Worm (Caenorhabditis elegans) whole organism, young adult: Measurements from ENCODE around the gene ZK353.2.

Experiments used
- B0035.1 ChIP-seq: sonication (generic microtip); optimal IDR thresholded peaks from 2 replicates; lab custom pipeline; 2016; ENCODE audit warnings: missing genetic modification characterization, mild to moderate bottlenecking, missing compliant biosample characterization, missing genotype, missing genetic modification reagents
- C17E4.6 ChIP-seq: fragments of 200-800 bp; sonication (Bioruptor generic); IDR thresholded peaks from 2 replicates; pipeline ENCODE4 v1.3.6; 2022; ENCODE audit warnings: missing genetic modification reagents, missing genetic modification characterization, missing compliant biosample characterization
- D2030.7 ChIP-seq: fragments of 200-800 bp; sonication (Bioruptor generic); IDR thresholded peaks from 2 replicates; pipeline ENCODE4 v1.3.6; 2022; ENCODE audit warnings: missing genetic modification reagents, missing genetic modification characterization, missing compliant biosample characterization
- F23B12.7 ChIP-seq: sonication (generic microtip); optimal IDR thresholded peaks from 2 replicates; lab custom pipeline; 2017; ENCODE audit warnings: missing genetic modification characterization, mild to moderate bottlenecking, missing compliant biosample characterization, antibody characterized with exemption, moderate library complexity; ENCODE audit not compliant: insufficient read depth
- F33H1.4 ChIP-seq: fragments of 200-800 bp; sonication (Bioruptor generic); IDR thresholded peaks from 2 replicates; pipeline ENCODE4 v1.3.6; 2022; ENCODE audit warnings: missing genetic modification reagents, missing genetic modification characterization, missing compliant biosample characterization
- F37B4.10 ChIP-seq: fragments of 200-800 bp; sonication (Bioruptor generic); IDR thresholded peaks from 2 replicates; pipeline ENCODE4 v1.3.6; 2022; ENCODE audit warnings: missing genetic modification characterization, missing compliant biosample characterization
- F39B2.1 ChIP-seq: fragments of 200-800 bp; sonication (Bioruptor generic); IDR thresholded peaks from 2 replicates; pipeline ENCODE4 v1.3.6; 2022; ENCODE audit warnings: missing genetic modification reagents, missing genetic modification characterization, missing compliant biosample characterization
- F49E8.2 ChIP-seq: sonication (generic microtip); optimal IDR thresholded peaks from 3 replicates; lab custom pipeline; 2017; ENCODE audit warnings: missing genetic modification characterization, mild to moderate bottlenecking, missing compliant biosample characterization, antibody characterized with exemption, moderate library complexity; ENCODE audit not compliant: insufficient read depth
- F52B5.7 ChIP-seq: sonication (generic microtip); optimal IDR thresholded peaks from 2 replicates; lab custom pipeline; 2016; ENCODE audit warnings: mild to moderate bottlenecking, missing genetic modification characterization, missing compliant biosample characterization
- F55B11.4 ChIP-seq: sonication (generic microtip); optimal IDR thresholded peaks from 2 replicates; lab custom pipeline; 2016; ENCODE audit warnings: missing compliant biosample characterization, missing genetic modification characterization, borderline replicate concordance; ENCODE audit not compliant: insufficient read depth
- F57A8.1 ChIP-seq: fragments of 200-800 bp; sonication (Bioruptor generic); optimal IDR thresholded peaks from 2 replicates; lab custom pipeline; 2018; ENCODE audit warnings: mild to moderate bottlenecking, missing genetic modification characterization, moderate library complexity, missing compliant biosample characterization
- F57C9.4 ChIP-seq: sonication (generic microtip); optimal IDR thresholded peaks from 2 replicates; lab custom pipeline; 2017; ENCODE audit warnings: mild to moderate bottlenecking, missing genetic modification characterization, missing compliant biosample characterization
- Y53F4B.3 ChIP-seq: fragments of 200-800 bp; sonication (Bioruptor generic); IDR thresholded peaks from 2 replicates; pipeline ENCODE4 v1.3.6; 2022; ENCODE audit warnings: missing genetic modification reagents, missing genetic modification characterization, missing compliant biosample characterization
- Y53G8AR.9 ChIP-seq: fragments of 200-800 bp; sonication (Bioruptor generic); conservative IDR thresholded peaks from 2 replicates; pipeline ENCODE4 v1.3.6; 2022; ENCODE audit warnings: missing genetic modification reagents, missing genetic modification characterization, missing compliant biosample characterization
- Y67H2A.10 ChIP-seq: fragments of 200-800 bp; sonication (Bioruptor generic); conservative IDR thresholded peaks from 2 replicates; pipeline ENCODE4 v1.3.6; 2022; ENCODE audit warnings: missing genetic modification reagents, missing genetic modification characterization, missing compliant biosample characterization
- Y95B8A.8 ChIP-seq: fragments of 200-800 bp; sonication (Bioruptor generic); IDR thresholded peaks from 2 replicates; pipeline ENCODE4 v1.3.6; 2022; ENCODE audit warnings: missing genetic modification reagents, missing genetic modification characterization, missing compliant biosample characterization
- ama-1 ChIP-seq, 3 experiments: fragments of 150-350 bp in 1 of 3; sonication (generic microtip) in 2 of 3; optimal IDR thresholded peaks; 2 replicates each; lab custom pipeline; 2014 to 2018; ENCODE audit warnings: missing biosample characterization in 2 of 3, missing genetic modification characterization in 2 of 3, missing genetic modification reagents in 2 of 3
- athp-1 ChIP-seq: sonication (generic microtip); optimal IDR thresholded peaks from 2 replicates; lab custom pipeline; 2017; ENCODE audit warnings: mild to moderate bottlenecking, missing genetic modification characterization, missing compliant biosample characterization
- attf-3 ChIP-seq: fragments of 200-800 bp; sonication (Bioruptor generic); conservative IDR thresholded peaks from 2 replicates; pipeline ENCODE4 v1.3.6; 2022; ENCODE audit warnings: missing genetic modification reagents, missing genetic modification characterization, missing compliant biosample characterization
- bed-2 ChIP-seq: fragments of 200-800 bp; sonication (Bioruptor generic); IDR thresholded peaks from 2 replicates; pipeline ENCODE4 v1.3.6; 2022; ENCODE audit warnings: missing genetic modification reagents, missing genetic modification characterization, missing compliant biosample characterization
- ccch-3 ChIP-seq: fragments of 200-800 bp; sonication (Bioruptor generic); optimal IDR thresholded peaks from 2 replicates; lab custom pipeline; 2018; ENCODE audit warnings: mild to moderate bottlenecking, missing genetic modification characterization, missing compliant biosample characterization
- ceh-100 ChIP-seq: fragments of 200-800 bp; sonication (Bioruptor generic); IDR thresholded peaks from 2 replicates; pipeline ENCODE4 v1.3.6; 2022; ENCODE audit warnings: missing genetic modification reagents, missing genetic modification characterization, missing compliant biosample characterization
- ceh-27 ChIP-seq: fragments of 200-800 bp; sonication (Bioruptor generic); optimal IDR thresholded peaks from 2 replicates; lab custom pipeline; 2018; ENCODE audit warnings: mild to moderate bottlenecking, missing genetic modification characterization, moderate library complexity, missing compliant biosample characterization
- ceh-79 ChIP-seq: sonication (generic microtip); optimal IDR thresholded peaks from 2 replicates; lab custom pipeline; 2017; ENCODE audit warnings: mild to moderate bottlenecking, missing genetic modification characterization, missing compliant biosample characterization
- dox-1 ChIP-seq: fragments of 200-800 bp; sonication (Bioruptor generic); IDR thresholded peaks from 2 replicates; pipeline ENCODE4 v1.3.6; 2022; ENCODE audit warnings: missing genetic modification reagents, missing genetic modification characterization, missing compliant biosample characterization
- dpff-1 ChIP-seq: sonication (generic microtip); optimal IDR thresholded peaks from 2 replicates; lab custom pipeline; 2017; ENCODE audit warnings: mild to moderate bottlenecking, missing genetic modification characterization, missing compliant biosample characterization
- ets-4 ChIP-seq: fragments of 200-800 bp; sonication (Bioruptor generic); optimal IDR thresholded peaks from 2 replicates; lab custom pipeline; 2018; ENCODE audit warnings: mild to moderate bottlenecking, missing genetic modification characterization, missing compliant biosample characterization
- fkh-3 ChIP-seq: sonication (generic microtip); optimal IDR thresholded peaks from 2 replicates; lab custom pipeline; 2016; ENCODE audit warnings: mild to moderate bottlenecking, missing genetic modification characterization, missing compliant biosample characterization
- hmg-1.2 ChIP-seq: fragments of 200-800 bp; sonication (Bioruptor generic); IDR thresholded peaks from 2 replicates; pipeline ENCODE4 v1.3.6; 2022; ENCODE audit warnings: missing genetic modification reagents, missing genetic modification characterization, missing compliant biosample characterization
- lin-40 ChIP-seq: sonication (generic microtip); optimal IDR thresholded peaks from 2 replicates; lab custom pipeline; 2016; ENCODE audit warnings: missing genetic modification characterization, mild to moderate bottlenecking, missing compliant biosample characterization, missing genotype, missing genetic modification reagents
- lir-1 ChIP-seq: fragments of 200-800 bp; sonication (Bioruptor generic); conservative IDR thresholded peaks from 2 replicates; pipeline ENCODE4 v1.3.6; 2022; ENCODE audit warnings: missing genetic modification reagents, missing genetic modification characterization, missing compliant biosample characterization
- lsl-1 ChIP-seq: fragments of 200-800 bp; sonication (Bioruptor generic); optimal IDR thresholded peaks from 2 replicates; lab custom pipeline; 2018; ENCODE audit warnings: mild to moderate bottlenecking, missing genetic modification characterization, moderate library complexity, missing compliant biosample characterization
- lsy-27 ChIP-seq: sonication (generic microtip); optimal IDR thresholded peaks from 2 replicates; lab custom pipeline; 2017; ENCODE audit warnings: missing genetic modification characterization, mild to moderate bottlenecking, missing compliant biosample characterization, antibody characterized with exemption, missing genotype, borderline replicate concordance; ENCODE audit not compliant: insufficient read depth
- madf-6 ChIP-seq: fragments of 200-800 bp; sonication (Bioruptor generic); IDR thresholded peaks from 2 replicates; pipeline ENCODE4 v1.3.6; 2022; ENCODE audit warnings: missing genetic modification reagents, missing genetic modification characterization, missing compliant biosample characterization
- madf-8 ChIP-seq: fragments of 200-800 bp; sonication (Bioruptor generic); conservative IDR thresholded peaks from 2 replicates; pipeline ENCODE4 v1.3.6; 2022; ENCODE audit warnings: missing genetic modification reagents, missing genetic modification characterization, missing compliant biosample characterization
- mel-28 ChIP-seq: sonication (generic microtip); optimal IDR thresholded peaks from 2 replicates; lab custom pipeline; 2016; ENCODE audit warnings: borderline replicate concordance, mild to moderate bottlenecking, missing genetic modification characterization, missing compliant biosample characterization
- mes-4 ChIP-seq: sonication (generic microtip); optimal IDR thresholded peaks from 2 replicates; lab custom pipeline; 2016; ENCODE audit warnings: missing genotype, missing genetic modification characterization, missing compliant biosample characterization
- nfya-1 ChIP-seq: sonication (generic microtip); optimal IDR thresholded peaks from 2 replicates; lab custom pipeline; 2017; ENCODE audit warnings: antibody characterized with exemption, missing compliant biosample characterization, missing genetic modification characterization, borderline replicate concordance; ENCODE audit not compliant: insufficient read depth
- nhr-179 ChIP-seq: sonication (generic microtip); optimal IDR thresholded peaks from 2 replicates; lab custom pipeline; 2016; ENCODE audit warnings: mild to moderate bottlenecking, missing genetic modification characterization, missing compliant biosample characterization
- nhr-27 ChIP-seq: fragments of 200-800 bp; sonication (Bioruptor generic); optimal IDR thresholded peaks from 2 replicates; lab custom pipeline; 2018; ENCODE audit warnings: mild to moderate bottlenecking, missing genetic modification characterization, moderate library complexity, missing compliant biosample characterization
- pbrm-1 ChIP-seq: fragments of 200-800 bp; sonication (Bioruptor generic); IDR thresholded peaks from 2 replicates; pipeline ENCODE4 v1.3.6; 2022; ENCODE audit warnings: missing genetic modification reagents, missing genetic modification characterization, missing compliant biosample characterization
- rcor-1 ChIP-seq: fragments of 200-800 bp; sonication (Bioruptor generic); IDR thresholded peaks from 2 replicates; pipeline ENCODE4 v1.3.6; 2022; ENCODE audit warnings: missing genetic modification reagents, missing genetic modification characterization, missing compliant biosample characterization
- sdz-38 ChIP-seq: sonication (generic microtip); optimal IDR thresholded peaks from 2 replicates; lab custom pipeline; 2016; ENCODE audit warnings: missing genotype, missing genetic modification characterization, missing compliant biosample characterization
- snpc-1.1 ChIP-seq: sonication (generic microtip); optimal IDR thresholded peaks from 2 replicates; lab custom pipeline; 2017; ENCODE audit warnings: missing genetic modification characterization, mild to moderate bottlenecking, missing compliant biosample characterization, antibody characterized with exemption, moderate library complexity, missing genotype, missing genetic modification reagents; ENCODE audit not compliant: insufficient read depth
- snpc-4 ChIP-seq, 5 experiments: fragments of 150-350 bp in 1 of 5; sonication (generic microtip) in 4 of 5; optimal IDR thresholded peaks; 2 replicates each; lab custom pipeline; 2014 to 2018; ENCODE audit warnings: missing genetic modification characterization in 5 of 5, missing biosample characterization in 3 of 5, antibody characterized with exemption in 2 of 5, mild to moderate bottlenecking in 2 of 5, missing compliant biosample characterization in 2 of 5, missing genotype in 2 of 5, moderate library complexity in 2 of 5, missing genetic modification reagents in 1 of 5
- xnd-1 ChIP-seq: sonication (generic microtip); optimal IDR thresholded peaks from 2 replicates; lab custom pipeline; 2016; ENCODE audit warnings: missing genotype, missing genetic modification reagents, missing genetic modification characterization, missing compliant biosample characterization
- ztf-22 ChIP-seq: fragments of 200-800 bp; sonication (Bioruptor generic); optimal IDR thresholded peaks from 2 replicates; lab custom pipeline; 2018; ENCODE audit warnings: mild to moderate bottlenecking, missing genetic modification characterization, moderate library complexity, missing compliant biosample characterization

ZK353.2 gene

ce11 chrIII:8429035-8429434 lies 30.5 kb downstream of the ZK353.2 start, which contains the start of gene ZK1236.1:
ZK1236.1 (plus strand) TSS chrIII:8429297.
- TF ChIP-seq Y53F4B.3 (GFP tag; lab: Robert Waterston, UW), result no peak
- TF ChIP-seq ccch-3 (GFP tag; lab: Kevin White, UChicago), result no peak
- TF ChIP-seq F39B2.1 (GFP tag; lab: Robert Waterston, UW), result no peak
- no peak for TF ChIP-seq mes-4 (tag; lab: Kevin White, UChicago)
- no peak for TF ChIP-seq F37B4.10 (GFP tag; lab: Robert Waterston, UW)
- no peak for TF ChIP-seq ama-1 (optimal IDR thresholded peaks at IDR 0.05; lab: Kevin White, UChicago)
- TF ChIP-seq ama-1 (GFP tag; optimal IDR thresholded peaks at IDR 0.05; lab: Kevin White, UChicago), result no peak
- no peak for TF ChIP-seq lsy-27 (tag; lab: Kevin White, UChicago)
- peak; percentile 44; the same call in 1 of the 2 replicates for TF ChIP-seq D2030.7
- TF ChIP-seq snpc-4 (GFP tag; optimal IDR thresholded peaks at IDR 0.05; lab: Kevin White, UChicago), result no peak
- TF ChIP-seq snpc-4 (tag; optimal IDR thresholded peaks at IDR 0.05; lab: Kevin White, UChicago), result no peak
- peak; percentile 36; the same call in 1 of the 2 replicates for TF ChIP-seq F33H1.4
- TF ChIP-seq hmg-1.2 (GFP tag; lab: Robert Waterston, UW), result no peak
- TF ChIP-seq Y53G8AR.9 (GFP tag; lab: Robert Waterston, UW), result no peak
- no peak for TF ChIP-seq dox-1 (GFP tag; lab: Robert Waterston, UW)
- TF ChIP-seq nfya-1 (tag; lab: Kevin White, UChicago), result no peak
- no peak for TF ChIP-seq athp-1 (tag; lab: Kevin White, UChicago)
- no peak for TF ChIP-seq sdz-38
- no peak for TF ChIP-seq nhr-27 (tag; lab: Kevin White, UChicago)
- TF ChIP-seq nhr-179 (tag; lab: Kevin White, UChicago), result no peak
- no peak for TF ChIP-seq bed-2 (GFP tag; lab: Robert Waterston, UW)
- no peak for TF ChIP-seq ets-4
- peak; percentile 95 for TF ChIP-seq madf-8 (GFP tag; lab: Robert Waterston, UW)
- no peak for TF ChIP-seq Y67H2A.10
- no peak for TF ChIP-seq F57A8.1 (GFP tag; lab: Kevin White, UChicago)
- TF ChIP-seq attf-3 (GFP tag; lab: Robert Waterston, UW), result peak; percentile 55; the same call in 1 of the 2 replicates
- no peak for TF ChIP-seq Y95B8A.8 (GFP tag; lab: Robert Waterston, UW)
- TF ChIP-seq lir-1 (GFP tag; lab: Robert Waterston, UW), result no peak
- peak; percentile 1 for TF ChIP-seq F23B12.7
- no peak for TF ChIP-seq ceh-79 (tag; lab: Kevin White, UChicago)
- TF ChIP-seq dpff-1, result no peak
- peak; percentile 59 for TF ChIP-seq lsl-1 (GFP tag; lab: Kevin White, UChicago)
- TF ChIP-seq ceh-27, result no peak
- no peak for TF ChIP-seq lin-40 (tag; lab: Kevin White, UChicago)
- no peak for TF ChIP-seq C17E4.6 (GFP tag; lab: Robert Waterston, UW)
- TF ChIP-seq mel-28 (tag; lab: Kevin White, UChicago), result no peak
- no peak for TF ChIP-seq F57C9.4 (tag; lab: Kevin White, UChicago)
- no peak for TF ChIP-seq ztf-22 (GFP tag; lab: Kevin White, UChicago)
- TF ChIP-seq F55B11.4 (tag; lab: Kevin White, UChicago), result no peak
- no peak for TF ChIP-seq F49E8.2
- no peak for TF ChIP-seq snpc-1.1 (tag; lab: Kevin White, UChicago)
- TF ChIP-seq xnd-1 (tag; lab: Kevin White, UChicago), result peak; percentile 81
- TF ChIP-seq B0035.1 (tag; lab: Kevin White, UChicago), result no peak
- TF ChIP-seq madf-6 (GFP tag; lab: Robert Waterston, UW), result peak; percentile 96
- no peak for TF ChIP-seq fkh-3 (tag; lab: Kevin White, UChicago)
- no peak for TF ChIP-seq rcor-1 (GFP tag; lab: Robert Waterston, UW)
- no peak for TF ChIP-seq pbrm-1 (GFP tag; lab: Robert Waterston, UW)
- no peak for TF ChIP-seq F52B5.7 (tag; lab: Kevin White, UChicago)
- no peak for TF ChIP-seq ceh-100 (GFP tag; lab: Robert Waterston, UW)
